Fruit fly (Drosophila melanogaster): ENCODE measurements around the gene CG44040.

CG44040 gene

dm6 chr3R:15281335-15281963 is 38.7 kb upstream of the CG44040 start:
- no peak for TF ChIP-seq Pif1A (GFP tag; optimal IDR thresholded peaks at IDR 0.05)
- no peak for TF ChIP-seq CG10348 (GFP tag; IDR thresholded peaks at IDR 0.05)
- no peak for TF ChIP-seq CG9948 (tag; optimal IDR thresholded peaks at IDR 0.05)
- no peak for TF ChIP-seq CG17806 (tag; optimal IDR thresholded peaks at IDR 0.05)
- TF ChIP-seq Pif1B (GFP tag; optimal IDR thresholded peaks at IDR 0.05), result no peak
- TF ChIP-seq D1 (tag; optimal IDR thresholded peaks at IDR 0.05), result no peak
- TF ChIP-seq CG34367 (tag; optimal IDR thresholded peaks at IDR 0.05), result no peak
- no peak for TF ChIP-seq Snoo (tag; optimal IDR thresholded peaks at IDR 0.05)

dm6 chr3R:15282326-15282725 is 37.9 kb upstream of the CG44040 start:
- TF ChIP-seq CG10348 (GFP tag; IDR thresholded peaks at IDR 0.05), result no peak
- TF ChIP-seq CG8159 (tag; optimal IDR thresholded peaks at IDR 0.05), result no peak
- no peak for TF ChIP-seq gl (tag; optimal IDR thresholded peaks at IDR 0.05)
- TF ChIP-seq EcR (GFP tag; optimal IDR thresholded peaks at IDR 0.05), result no peak
- TF ChIP-seq Pif1B (GFP tag; optimal IDR thresholded peaks at IDR 0.05), result no peak
- TF ChIP-seq D1 (tag; optimal IDR thresholded peaks at IDR 0.05), result no peak
- TF ChIP-seq CG32121 (GFP tag; IDR thresholded peaks at IDR 0.05), result no peak
- TF ChIP-seq CG8301 (tag; optimal IDR thresholded peaks at IDR 0.05), result no peak

dm6 chr3R:15282982-15283809 is 37.0 kb upstream of the CG44040 start:
- no peak for TF ChIP-seq fd96Ca (GFP tag; IDR thresholded peaks at IDR 0.05)
- TF ChIP-seq CG34367 (tag; optimal IDR thresholded peaks at IDR 0.05), result no peak
- TF ChIP-seq CG8301 (tag; optimal IDR thresholded peaks at IDR 0.05), result no peak
- no peak for TF ChIP-seq CG14655 (GFP tag; optimal IDR thresholded peaks at IDR 0.05)
- TF ChIP-seq CG12605 (GFP tag; IDR thresholded peaks at IDR 0.05), result no peak
- no peak for TF ChIP-seq Ets98B (GFP tag; IDR thresholded peaks at IDR 0.05)
- TF ChIP-seq CG4496 (GFP tag; IDR thresholded peaks at IDR 0.05), result no peak
- TF ChIP-seq EcR (GFP tag; optimal IDR thresholded peaks at IDR 0.05), result peak; percentile 60
- no peak for TF ChIP-seq CG10348 (GFP tag; IDR thresholded peaks at IDR 0.05)

dm6 chr3R:15286024-15286692 is 34.0 kb upstream of the CG44040 start:
- no peak for TF ChIP-seq CG4496 (GFP tag; IDR thresholded peaks at IDR 0.05)
- TF ChIP-seq D1 (tag; optimal IDR thresholded peaks at IDR 0.05), result peak; percentile 2

dm6 chr3R:15286693-15287041 is 33.5 kb upstream of the CG44040 start:
- TF ChIP-seq CG13204 (GFP tag; optimal IDR thresholded peaks at IDR 0.05), result no peak
- no peak for TF ChIP-seq CG12605 (GFP tag; IDR thresholded peaks at IDR 0.05)
- no peak for TF ChIP-seq CG10348 (GFP tag; IDR thresholded peaks at IDR 0.05)
- no peak for TF ChIP-seq gl (tag; optimal IDR thresholded peaks at IDR 0.05)

- TF ChIP-seq CG34367 (tag; optimal IDR thresholded peaks at IDR 0.05) (no peak), CG14655 (GFP tag; optimal IDR thresholded peaks at IDR 0.05) (no peak), gl (tag; optimal IDR thresholded peaks at IDR 0.05) (no peak), fd96Ca (GFP tag; IDR thresholded peaks at IDR 0.05) (no peak), Ets98B (GFP tag; IDR thresholded peaks at IDR 0.05) (no peak), CG32121 (GFP tag; IDR thresholded peaks at IDR 0.05) (no peak), D1 (tag; optimal IDR thresholded peaks at IDR 0.05) (no peak), EcR (GFP tag; optimal IDR thresholded peaks at IDR 0.05) (no peak), rn (GFP tag; IDR thresholded peaks at IDR 0.05) (no peak), Pif1A (GFP tag; optimal IDR thresholded peaks at IDR 0.05) (no peak), CG15710 (tag; optimal IDR thresholded peaks at IDR 0.05) (no peak), CG13204 (GFP tag; optimal IDR thresholded peaks at IDR 0.05) (no peak), CG8159 (tag; optimal IDR thresholded peaks at IDR 0.05) (no peak)
These were observed 32.4 kb upstream of the CG44040 start for dm6 chr3R:15287763-15288162.

dm6 chr3R:15288802-15289201 is 31.4 kb upstream of the CG44040 start:
- TF ChIP-seq CG8159 (tag; optimal IDR thresholded peaks at IDR 0.05) (no peak), CG34367 (tag; optimal IDR thresholded peaks at IDR 0.05) (no peak), gl (tag; optimal IDR thresholded peaks at IDR 0.05) (no peak), CG32121 (GFP tag; IDR thresholded peaks at IDR 0.05) (no peak), Pif1B (GFP tag; optimal IDR thresholded peaks at IDR 0.05) (no peak), CG4496 (GFP tag; IDR thresholded peaks at IDR 0.05) (no peak), CG15710 (tag; optimal IDR thresholded peaks at IDR 0.05) (no peak), CG17806 (tag; optimal IDR thresholded peaks at IDR 0.05) (no peak), Snoo (tag; optimal IDR thresholded peaks at IDR 0.05) (no peak), D1 (tag; optimal IDR thresholded peaks at IDR 0.05) (no peak)
